Fruit fly (Drosophila melanogaster) whole organism, prepupa: ENCODE data around the gene CG11638.

ENCODE experiments used
- Blimp-1 ChIP-seq: fragments of 200-800 bp; sonication (Bioruptor generic); optimal IDR thresholded peaks from 3 replicates; lab custom pipeline; 2017; ENCODE audit warnings: missing biosample characterization, missing genetic modification characterization, mild to moderate bottlenecking, moderate library complexity, missing genetic modification reagents
- CG10631 ChIP-seq: fragments of 200-800 bp; sonication (Bioruptor generic); optimal IDR thresholded peaks from 2 replicates; lab custom pipeline; 2016; ENCODE audit warnings: missing biosample characterization, missing genetic modification characterization
- CG10669 ChIP-seq: fragments of 200-800 bp; sonication (Bioruptor generic); optimal IDR thresholded peaks from 3 replicates; lab custom pipeline; 2018; ENCODE audit warnings: missing biosample characterization, mild to moderate bottlenecking, missing genetic modification characterization, moderate library complexity
- CG11294 ChIP-seq: fragments of 200-800 bp; sonication (Bioruptor generic); IDR thresholded peaks from 2 replicates; pipeline ENCODE4 v1.3.6; 2022; ENCODE audit warnings: missing biosample characterization, missing genetic modification characterization
- CG11902 ChIP-seq: fragments of 200-800 bp; sonication (Bioruptor generic); optimal IDR thresholded peaks from 3 replicates; lab custom pipeline; 2016; ENCODE audit warnings: missing biosample characterization, missing genetic modification characterization
- CG15336 ChIP-seq: fragments of 200-800 bp; sonication (Bioruptor generic); IDR thresholded peaks from 2 replicates; pipeline ENCODE4 v1.3.6; 2022; ENCODE audit warnings: missing biosample characterization, missing genetic modification characterization
- CG1621 ChIP-seq: fragments of 200-800 bp; sonication (Bioruptor generic); optimal IDR thresholded peaks from 3 replicates; lab custom pipeline; 2018; ENCODE audit warnings: missing biosample characterization, mild to moderate bottlenecking, missing genetic modification characterization
- CG16779 ChIP-seq: fragments of 200-800 bp; sonication (Bioruptor generic); optimal IDR thresholded peaks from 3 replicates; lab custom pipeline; 2017; ENCODE audit warnings: missing biosample characterization, mild to moderate bottlenecking, missing genetic modification characterization
- CG3032 ChIP-seq: fragments of 200-800 bp; optimal IDR thresholded peaks from 2 replicates; lab custom pipeline; 2019; ENCODE audit warnings: missing biosample characterization, mild to moderate bottlenecking, missing genetic modification characterization, moderate library complexity
- CG32006 ChIP-seq: fragments of 200-800 bp; sonication (Bioruptor generic); optimal IDR thresholded peaks from 3 replicates; lab custom pipeline; 2017; ENCODE audit warnings: missing biosample characterization, mild to moderate bottlenecking, missing genetic modification characterization
- CG34406 ChIP-seq: fragments of 200-800 bp; sonication (Bioruptor generic); optimal IDR thresholded peaks from 3 replicates; lab custom pipeline; 2016; ENCODE audit warnings: missing biosample characterization, missing genetic modification characterization
- CG3919 ChIP-seq: fragments of 200-800 bp; sonication (Bioruptor generic); optimal IDR thresholded peaks from 3 replicates; lab custom pipeline; 2016; ENCODE audit warnings: missing biosample characterization, missing genetic modification characterization
- CG4318 ChIP-seq: fragments of 200-800 bp; sonication (Bioruptor generic); optimal IDR thresholded peaks from 3 replicates; lab custom pipeline; 2017; ENCODE audit warnings: missing biosample characterization, mild to moderate bottlenecking, missing genetic modification characterization
- CG6163 ChIP-seq: fragments of 200-800 bp; sonication (Bioruptor generic); IDR thresholded peaks from 3 replicates; pipeline ENCODE4 v1.3.6; 2022; ENCODE audit warnings: missing biosample characterization, missing genetic modification characterization
- CG6276 ChIP-seq: fragments of 200-800 bp; sonication (Bioruptor generic); optimal IDR thresholded peaks from 2 replicates; lab custom pipeline; 2017; ENCODE audit warnings: missing biosample characterization, mild to moderate bottlenecking, missing genetic modification characterization
- CG6792 ChIP-seq: fragments of 200-800 bp; sonication (Bioruptor generic); optimal IDR thresholded peaks from 3 replicates; lab custom pipeline; 2016; ENCODE audit warnings: missing biosample characterization, missing genetic modification characterization
- CG6808 ChIP-seq: fragments of 200-800 bp; sonication (Bioruptor generic); optimal IDR thresholded peaks from 3 replicates; lab custom pipeline; 2017; ENCODE audit warnings: missing biosample characterization, missing genetic modification characterization, mild to moderate bottlenecking, moderate library complexity, missing genetic modification reagents
- CG6854 ChIP-seq: fragments of 200-800 bp; sonication (Bioruptor generic); optimal IDR thresholded peaks from 2 replicates; lab custom pipeline; 2017; ENCODE audit warnings: missing biosample characterization, mild to moderate bottlenecking, missing genetic modification characterization
- CG7368 ChIP-seq: fragments of 200-800 bp; sonication (Bioruptor generic); optimal IDR thresholded peaks from 3 replicates; lab custom pipeline; 2016; ENCODE audit warnings: missing biosample characterization, missing genetic modification characterization
- CG8119 ChIP-seq: fragments of 200-800 bp; sonication (Bioruptor generic); IDR thresholded peaks from 3 replicates; pipeline ENCODE4 v1.3.6; 2022; ENCODE audit warnings: missing biosample characterization, missing genetic modification characterization
- CG8632 ChIP-seq: fragments of 200-800 bp; sonication (Bioruptor generic); optimal IDR thresholded peaks from 3 replicates; lab custom pipeline; 2016; ENCODE audit warnings: missing biosample characterization, missing genetic modification characterization
- CG9139 ChIP-seq: fragments of 200-800 bp; sonication (Bioruptor generic); optimal IDR thresholded peaks from 3 replicates; lab custom pipeline; 2017; ENCODE audit warnings: missing biosample characterization, mild to moderate bottlenecking, missing genetic modification characterization
- Eip75B ChIP-seq: fragments of 200-800 bp; sonication (Bioruptor generic); optimal IDR thresholded peaks from 3 replicates; lab custom pipeline; 2016; ENCODE audit warnings: missing biosample characterization, missing genetic modification characterization
- Eip78C ChIP-seq: fragments of 200-800 bp; sonication (Bioruptor generic); peaks from one replicate; lab custom pipeline; 2016; ENCODE audit warnings: missing biosample characterization, missing genetic modification characterization
- Eip93F ChIP-seq: fragments of 200-800 bp; sonication (Bioruptor generic); optimal IDR thresholded peaks from 2 replicates; lab custom pipeline; 2016; ENCODE audit warnings: missing biosample characterization, mild to moderate bottlenecking, missing genetic modification characterization
- Ets21C ChIP-seq: fragments of 200-800 bp; sonication (Bioruptor generic); optimal IDR thresholded peaks from 3 replicates; lab custom pipeline; 2016; ENCODE audit warnings: missing biosample characterization, missing genetic modification characterization
- Ets96B ChIP-seq: fragments of 200-800 bp; optimal IDR thresholded peaks from 2 replicates; lab custom pipeline; 2019; ENCODE audit warnings: missing biosample characterization, mild to moderate bottlenecking, missing genetic modification characterization, moderate library complexity
- Gug ChIP-seq: fragments of 200-800 bp; sonication (Bioruptor generic); IDR thresholded peaks from 2 replicates; pipeline ENCODE4 v1.3.6; 2022; ENCODE audit warnings: missing biosample characterization, missing genetic modification characterization
- Hr38 ChIP-seq: sonication (Bioruptor generic); optimal IDR thresholded peaks from 2 replicates; lab custom pipeline; 2016; ENCODE audit warnings: missing biosample characterization, missing genetic modification characterization
- Hr4 ChIP-seq: fragments of 200-800 bp; sonication (Bioruptor generic); optimal IDR thresholded peaks from 3 replicates; lab custom pipeline; 2016; ENCODE audit warnings: missing biosample characterization, missing genetic modification characterization
- Lpt ChIP-seq: fragments of 200-800 bp; sonication (Bioruptor generic); optimal IDR thresholded peaks from 3 replicates; lab custom pipeline; 2016; ENCODE audit warnings: missing biosample characterization, missing genetic modification characterization
- Met ChIP-seq: fragments of 200-800 bp; sonication (Bioruptor generic); optimal IDR thresholded peaks from 3 replicates; lab custom pipeline; 2016; ENCODE audit warnings: missing biosample characterization, missing genetic modification characterization
- OdsH ChIP-seq: fragments of 200-800 bp; sonication (Bioruptor generic); optimal IDR thresholded peaks from 3 replicates; lab custom pipeline; 2016; ENCODE audit warnings: missing biosample characterization, missing genetic modification characterization
- Smox ChIP-seq: fragments of 200-800 bp; sonication (Bioruptor generic); optimal IDR thresholded peaks from 3 replicates; lab custom pipeline; 2016; ENCODE audit warnings: missing biosample characterization, missing genetic modification characterization
- Sox102F ChIP-seq: fragments of 200-800 bp; sonication (Bioruptor generic); optimal IDR thresholded peaks from 2 replicates; lab custom pipeline; 2016; ENCODE audit warnings: missing biosample characterization, mild to moderate bottlenecking, missing genetic modification characterization
- Sox14 ChIP-seq: fragments of 200-800 bp; sonication (Bioruptor generic); optimal IDR thresholded peaks from 3 replicates; lab custom pipeline; 2016; ENCODE audit warnings: missing biosample characterization, missing genetic modification characterization
- Sox15 ChIP-seq: fragments of 200-800 bp; sonication (Bioruptor generic); optimal IDR thresholded peaks from 3 replicates; lab custom pipeline; 2016; ENCODE audit warnings: missing biosample characterization, missing genetic modification characterization
- achi ChIP-seq: fragments of 200-800 bp; sonication (Bioruptor generic); optimal IDR thresholded peaks from 3 replicates; lab custom pipeline; 2016; ENCODE audit warnings: missing biosample characterization, missing genetic modification characterization
- acj6 ChIP-seq: fragments of 200-800 bp; sonication (Bioruptor generic); optimal IDR thresholded peaks from 3 replicates; lab custom pipeline; 2016; ENCODE audit warnings: missing biosample characterization, missing genetic modification characterization
- dac ChIP-seq: fragments of 200-800 bp; sonication (Bioruptor generic); optimal IDR thresholded peaks from 2 replicates; lab custom pipeline; 2017; ENCODE audit warnings: missing biosample characterization, mild to moderate bottlenecking, missing genetic modification characterization
- dsx ChIP-seq: fragments of 200-800 bp; optimal IDR thresholded peaks from 3 replicates; lab custom pipeline; 2019; ENCODE audit warnings: missing biosample characterization, mild to moderate bottlenecking, missing genetic modification characterization, moderate library complexity; ENCODE audit not compliant: poor library complexity, severe bottlenecking
- eg ChIP-seq: fragments of 200-800 bp; sonication (Bioruptor generic); IDR thresholded peaks from 3 replicates; pipeline ENCODE4 v1.3.6; 2022; ENCODE audit warnings: missing biosample characterization, missing genetic modification characterization
- fd59A ChIP-seq: fragments of 200-800 bp; sonication (Bioruptor generic); optimal IDR thresholded peaks from 2 replicates; lab custom pipeline; 2017; ENCODE audit warnings: missing biosample characterization, mild to moderate bottlenecking, missing genetic modification characterization, missing genetic modification reagents
- fd85E ChIP-seq: fragments of 200-800 bp; sonication (Bioruptor generic); optimal IDR thresholded peaks from 3 replicates; lab custom pipeline; 2016; ENCODE audit warnings: missing biosample characterization, missing genetic modification characterization
- fkh ChIP-seq: fragments of 200-800 bp; sonication (Bioruptor generic); optimal IDR thresholded peaks from 3 replicates; lab custom pipeline; 2017; ENCODE audit warnings: missing biosample characterization, mild to moderate bottlenecking, missing genetic modification characterization, moderate library complexity
- lz ChIP-seq: fragments of 200-800 bp; sonication (Bioruptor generic); optimal IDR thresholded peaks from 3 replicates; lab custom pipeline; 2016; ENCODE audit warnings: missing biosample characterization, missing genetic modification characterization
- net ChIP-seq: fragments of 200-800 bp; sonication (Bioruptor generic); optimal IDR thresholded peaks from 3 replicates; lab custom pipeline; 2016; ENCODE audit warnings: missing biosample characterization, missing genetic modification characterization
- pdm3 ChIP-seq: fragments of 200-800 bp; sonication (Bioruptor generic); optimal IDR thresholded peaks from 3 replicates; lab custom pipeline; 2016; ENCODE audit warnings: missing biosample characterization, missing genetic modification characterization
- spab ChIP-seq: fragments of 200-800 bp; sonication (Bioruptor generic); optimal IDR thresholded peaks from 2 replicates; lab custom pipeline; 2017; ENCODE audit warnings: missing biosample characterization, mild to moderate bottlenecking, missing genetic modification characterization, missing genetic modification reagents
- ss ChIP-seq, 2 experiments: fragments of 200-800 bp; sonication (Bioruptor generic); optimal IDR thresholded peaks; 2 replicates in 1 of 2; 3 replicates in 1 of 2; lab custom pipeline; 2017 to 2018; ENCODE audit warnings: mild to moderate bottlenecking in 2 of 2, missing biosample characterization in 2 of 2, missing genetic modification characterization in 2 of 2, moderate library complexity in 1 of 2
- svp ChIP-seq: fragments of 200-800 bp; sonication (Bioruptor generic); peaks from one replicate; lab custom pipeline; 2016; ENCODE audit warnings: missing biosample characterization, missing genetic modification characterization
- topi ChIP-seq: fragments of 200-800 bp; sonication (Bioruptor generic); optimal IDR thresholded peaks from 3 replicates; lab custom pipeline; 2016; ENCODE audit warnings: missing biosample characterization, missing genetic modification characterization
- vri ChIP-seq: fragments of 200-800 bp; sonication (Bioruptor generic); optimal IDR thresholded peaks from 3 replicates; lab custom pipeline; 2016; ENCODE audit warnings: missing biosample characterization, mild to moderate bottlenecking, missing genetic modification characterization

Gene CG11638

DNA sequence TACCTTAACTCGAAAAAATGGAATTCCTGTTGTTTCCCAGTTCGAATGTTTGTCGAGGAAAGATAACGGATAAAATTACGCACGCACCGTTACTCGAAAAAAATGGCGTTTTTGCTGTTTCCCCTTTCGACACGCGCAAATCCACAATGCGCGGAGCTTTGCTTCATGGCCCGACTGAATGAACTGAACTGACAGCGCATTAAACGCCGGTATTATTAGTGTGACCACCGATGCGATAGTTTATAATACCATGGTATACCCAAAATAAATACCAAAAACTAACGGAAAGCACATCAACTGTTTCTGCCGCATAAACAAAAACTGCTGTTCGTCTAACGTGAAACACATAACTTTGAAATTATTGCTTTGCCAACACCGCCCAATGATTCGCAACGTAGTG lies at the start of gene CG11638, which contains the start of the genes CG32814 and CG3021:
Gene CG11638 (minus strand): TSS at position 193 of the 400 bp plus-strand sequence.
Gene CG32814 (minus strand): TSS at position 190 of the 400 bp plus-strand sequence.
Gene CG3021 (plus strand): TSS at position 281 of the 400 bp plus-strand sequence.
- no peak for TF ChIP-seq Ets21C (GFP tag; lab: Kevin White, UChicago)
- TF ChIP-seq acj6, result no peak
- no peak for TF ChIP-seq achi (GFP tag; lab: Kevin White, UChicago)
- TF ChIP-seq dac (GFP tag; lab: Kevin White, UChicago), result no peak
- TF ChIP-seq Gug (GFP tag; lab: Robert Waterston, UW), result no peak
- TF ChIP-seq Hr4 (GFP tag; lab: Kevin White, UChicago), result no peak
- TF ChIP-seq fkh, result no peak
- TF ChIP-seq eg (GFP tag; lab: Robert Waterston, UW), result 0 out of 3 replicates have a peak, but pooled peaks have one; percentile 36
- no peak for TF ChIP-seq Sox14 (GFP tag; lab: Kevin White, UChicago)
- TF ChIP-seq dsx (GFP tag; lab: Kevin White, UChicago), result no peak
- TF ChIP-seq fd59A (GFP tag; lab: Kevin White, UChicago), result no peak
- no peak for TF ChIP-seq CG16779
- TF ChIP-seq pdm3 (GFP tag; lab: Kevin White, UChicago), result no peak
- no peak for TF ChIP-seq CG6808 (GFP tag; lab: Kevin White, UChicago)
- no peak for TF ChIP-seq Lpt (GFP tag; lab: Kevin White, UChicago)
- TF ChIP-seq Blimp-1, result no peak
- no peak for TF ChIP-seq Eip93F (GFP tag; lab: Kevin White, UChicago)
- no peak for TF ChIP-seq CG10631 (GFP tag; lab: Kevin White, UChicago)
- peak; percentile 30 for TF ChIP-seq CG3919
- TF ChIP-seq CG34406, result peak; percentile 26
- TF ChIP-seq CG8119 (GFP tag; lab: Robert Waterston, UW), result no peak
- no peak for TF ChIP-seq vri (GFP tag; lab: Kevin White, UChicago)
- 0 out of 3 replicates have a peak, but pooled peaks have one; percentile 41 for TF ChIP-seq CG6163 (GFP tag; lab: Robert Waterston, UW)
- TF ChIP-seq fd85E, result no peak
- no peak for TF ChIP-seq OdsH
- TF ChIP-seq CG9139 (GFP tag; lab: Kevin White, UChicago), result no peak
- no peak for TF ChIP-seq CG32006 (GFP tag; lab: Kevin White, UChicago)
- TF ChIP-seq CG11294 (GFP tag; lab: Robert Waterston, UW), result no peak
- TF ChIP-seq Sox15 (GFP tag; lab: Kevin White, UChicago), result no peak
- no peak for TF ChIP-seq CG4318 (GFP tag; lab: Kevin White, UChicago)
- no peak for TF ChIP-seq CG7368 (GFP tag; lab: Kevin White, UChicago)
- peak; percentile 34 for TF ChIP-seq CG1621 (tag; lab: Kevin White, UChicago)
- TF ChIP-seq Smox (GFP tag; lab: Kevin White, UChicago), result no peak
- no peak for TF ChIP-seq CG8632 (GFP tag; lab: Kevin White, UChicago)
- TF ChIP-seq CG6854, result no peak
- TF ChIP-seq CG11902, result no peak
- TF ChIP-seq Sox102F, result peak; percentile 49
- TF ChIP-seq Eip78C (GFP tag; lab: Kevin White, UChicago), result peak; percentile 15
- TF ChIP-seq Eip75B (GFP tag; lab: Kevin White, UChicago), result peak; percentile 42
- peak; percentile 43 for TF ChIP-seq topi (GFP tag; lab: Kevin White, UChicago)
- TF ChIP-seq CG10669 (GFP tag; lab: Kevin White, UChicago), result peak; percentile 33
- TF ChIP-seq CG3032 (tag; lab: Kevin White, UChicago), result no peak
- TF ChIP-seq CG6276, result no peak
- TF ChIP-seq spab (GFP tag; lab: Kevin White, UChicago), result no peak
- TF ChIP-seq net (GFP tag; lab: Kevin White, UChicago), result peak; percentile 19
- no peak for TF ChIP-seq lz (GFP tag; lab: Kevin White, UChicago)
- peak; percentile 12 to 36 for TF ChIP-seq ss (GFP tag; optimal IDR thresholded peaks at IDR 0.05; lab: Kevin White, UChicago)
- TF ChIP-seq CG6792 (GFP tag; lab: Kevin White, UChicago), result no peak
- TF ChIP-seq svp, result no peak
- 0 out of 2 replicates have a peak, but pooled peaks have one; percentile 30 for TF ChIP-seq CG15336 (GFP tag; lab: Robert Waterston, UW)
- no peak for TF ChIP-seq Hr38
- TF ChIP-seq Met, result no peak
- peak; percentile 1 for TF ChIP-seq Ets96B (tag; lab: Kevin White, UChicago)
